Fruit fly (Drosophila melanogaster) whole organism, pupa: ENCODE measurements around the gene CG2162.

Experiments used
- CG17806 ChIP-seq: fragments of 200-800 bp; sonication (Bioruptor generic); optimal IDR thresholded peaks from 2 replicates; lab custom pipeline; 2018; ENCODE audit warnings: missing biosample characterization, mild to moderate bottlenecking, missing genetic modification characterization, moderate library complexity
- D1 ChIP-seq: fragments of 200-800 bp; sonication (Bioruptor generic); optimal IDR thresholded peaks from 2 replicates; lab custom pipeline; 2018; ENCODE audit warnings: missing biosample characterization, mild to moderate bottlenecking, missing genetic modification characterization, moderate library complexity
- EcR ChIP-seq: fragments of 200-800 bp; sonication (Bioruptor generic); optimal IDR thresholded peaks from 3 replicates; lab custom pipeline; 2019; ENCODE audit warnings: missing biosample characterization, missing genetic modification characterization, mild to moderate bottlenecking, moderate library complexity, missing genetic modification reagents
- Snoo ChIP-seq: fragments of 200-800 bp; sonication (Bioruptor generic); optimal IDR thresholded peaks from 3 replicates; lab custom pipeline; 2017; ENCODE audit warnings: missing biosample characterization, mild to moderate bottlenecking, missing genetic modification characterization, inconsistent platforms

DNA sequence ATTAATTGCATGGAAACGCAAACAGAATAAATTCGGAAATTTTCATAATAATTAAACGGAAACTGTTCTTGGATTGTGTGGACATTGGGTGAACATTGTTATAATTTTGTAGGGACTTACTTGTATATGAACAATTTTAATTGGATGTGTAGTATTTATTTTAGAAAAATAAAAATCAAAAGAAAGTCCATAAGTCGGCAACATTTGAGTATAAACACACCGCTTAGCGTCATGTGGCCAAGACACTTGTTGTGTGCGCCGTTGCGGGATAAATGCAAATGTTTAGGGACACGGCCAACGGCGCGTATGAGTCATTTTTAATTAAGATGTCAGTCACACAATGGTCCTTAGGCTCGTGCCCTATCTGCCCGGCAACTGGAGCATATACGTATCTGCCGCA, 48.7 kb upstream of the CG2162 start:
- TF ChIP-seq CG17806 (tag; lab: Kevin White, UChicago) (no peak), EcR (no peak), Snoo (no peak), D1 (tag; lab: Kevin White, UChicago) (no peak)
